Worm (Caenorhabditis elegans) whole organism, late embryonic: Measurements from ENCODE around the gene chat-1.
A peak's percentile ranks its signal among the peaks of the same experiment; 100 is the strongest.

Experiments
- C08G9.2 ChIP-seq: sonication (generic microtip); optimal IDR thresholded peaks from 2 replicates; lab custom pipeline; 2016; ENCODE audit warnings: mild to moderate bottlenecking, missing genetic modification characterization, moderate library complexity, missing compliant biosample characterization
- C38D4.7 ChIP-seq: fragments of 200-800 bp; sonication (Bioruptor generic); optimal IDR thresholded peaks from 2 replicates; lab custom pipeline; 2018; ENCODE audit warnings: mild to moderate bottlenecking, missing genetic modification characterization, moderate library complexity, missing compliant biosample characterization
- F13H6.1 ChIP-seq: sonication (generic microtip); optimal IDR thresholded peaks from 2 replicates; lab custom pipeline; 2016; ENCODE audit warnings: missing genetic modification characterization, missing compliant biosample characterization
- K09A11.1 ChIP-seq: sonication (generic microtip); optimal IDR thresholded peaks from 2 replicates; lab custom pipeline; 2017; ENCODE audit warnings: antibody characterized with exemption, mild to moderate bottlenecking, missing genetic modification characterization, missing compliant biosample characterization; ENCODE audit not compliant: insufficient read depth
- ahr-1 ChIP-seq: sonication (generic microtip); optimal IDR thresholded peaks from 2 replicates; lab custom pipeline; 2016; ENCODE audit warnings: missing genetic modification characterization, missing compliant biosample characterization
- ceh-14 ChIP-seq: sonication (generic microtip); optimal IDR thresholded peaks from 2 replicates; lab custom pipeline; 2016; ENCODE audit warnings: missing genotype, missing genetic modification characterization, missing compliant biosample characterization
- ceh-18 ChIP-seq: sonication (generic microtip); optimal IDR thresholded peaks from 2 replicates; lab custom pipeline; 2016; ENCODE audit warnings: missing genetic modification characterization, missing compliant biosample characterization
- ceh-2 ChIP-seq: sonication (generic microtip); optimal IDR thresholded peaks from 2 replicates; lab custom pipeline; 2016; ENCODE audit warnings: missing genotype, missing genetic modification characterization, missing compliant biosample characterization
- ceh-22 ChIP-seq: sonication (generic microtip); optimal IDR thresholded peaks from 2 replicates; lab custom pipeline; 2017; ENCODE audit warnings: missing biosample characterization, missing genetic modification characterization
- ceh-24 ChIP-seq: sonication (generic microtip); optimal IDR thresholded peaks from 2 replicates; lab custom pipeline; 2016; ENCODE audit warnings: mild to moderate bottlenecking, missing genetic modification characterization, missing compliant biosample characterization
- ceh-30 ChIP-seq: fragments of 150-350 bp; optimal IDR thresholded peaks from 2 replicates; lab custom pipeline; 2014; ENCODE audit warnings: missing biosample characterization, missing genetic modification characterization
- ceh-31 ChIP-seq: sonication (generic microtip); optimal IDR thresholded peaks from 2 replicates; lab custom pipeline; 2016; ENCODE audit warnings: missing genetic modification characterization, missing compliant biosample characterization
- ceh-34 ChIP-seq: sonication (generic microtip); optimal IDR thresholded peaks from 2 replicates; lab custom pipeline; 2016; ENCODE audit warnings: mild to moderate bottlenecking, missing genetic modification characterization, missing compliant biosample characterization
- ceh-45 ChIP-seq: fragments of 200-800 bp; sonication (Bioruptor generic); IDR thresholded peaks from 2 replicates; pipeline ENCODE4 v1.3.6; 2022; ENCODE audit warnings: missing genetic modification reagents, missing genetic modification characterization, missing compliant biosample characterization
- ceh-48 ChIP-seq: sonication (generic microtip); optimal IDR thresholded peaks from 2 replicates; lab custom pipeline; 2016; ENCODE audit warnings: missing genetic modification characterization, inconsistent platforms, missing compliant biosample characterization
- ceh-9 ChIP-seq: sonication (generic microtip); optimal IDR thresholded peaks from 2 replicates; lab custom pipeline; 2016; ENCODE audit warnings: mild to moderate bottlenecking, missing genetic modification characterization, inconsistent platforms, missing compliant biosample characterization
- dmd-4 ChIP-seq: sonication (generic microtip); optimal IDR thresholded peaks from 2 replicates; lab custom pipeline; 2016; ENCODE audit warnings: borderline replicate concordance, missing genetic modification characterization, missing compliant biosample characterization
- eyg-1 ChIP-seq: sonication (generic microtip); optimal IDR thresholded peaks from 2 replicates; lab custom pipeline; 2016; ENCODE audit warnings: missing genotype, missing genetic modification characterization, missing compliant biosample characterization
- fax-1 ChIP-seq: sonication (generic microtip); optimal IDR thresholded peaks from 2 replicates; lab custom pipeline; 2016; ENCODE audit warnings: missing genotype, missing genetic modification characterization, missing compliant biosample characterization
- fkh-10 ChIP-seq: fragments of 150-350 bp; optimal IDR thresholded peaks from 2 replicates; lab custom pipeline; 2014; ENCODE audit warnings: missing biosample characterization, missing genetic modification reagents, missing genetic modification characterization
- fkh-6 ChIP-seq: sonication (generic microtip); optimal IDR thresholded peaks from 2 replicates; lab custom pipeline; 2016; ENCODE audit warnings: missing genetic modification characterization, missing compliant biosample characterization
- gmeb-2 ChIP-seq: sonication (generic microtip); optimal IDR thresholded peaks from 2 replicates; lab custom pipeline; 2016; ENCODE audit warnings: missing genetic modification characterization, inconsistent platforms, missing compliant biosample characterization
- hlh-15 ChIP-seq: sonication (generic microtip); optimal IDR thresholded peaks from 2 replicates; lab custom pipeline; 2016; ENCODE audit warnings: missing genetic modification characterization, missing compliant biosample characterization
- hlh-30 ChIP-seq: sonication (generic microtip); optimal IDR thresholded peaks from 2 replicates; lab custom pipeline; 2017; ENCODE audit warnings: antibody characterized with exemption, missing genetic modification characterization, missing compliant biosample characterization; ENCODE audit not compliant: insufficient read depth
- hlh-6 ChIP-seq: sonication (generic microtip); optimal IDR thresholded peaks from 2 replicates; lab custom pipeline; 2016; ENCODE audit warnings: missing genotype, missing genetic modification characterization, missing compliant biosample characterization
- lim-6 ChIP-seq: sonication (generic microtip); optimal IDR thresholded peaks from 2 replicates; lab custom pipeline; 2016; ENCODE audit warnings: missing genetic modification characterization, missing compliant biosample characterization
- lin-11 ChIP-seq: fragments of 200-800 bp; sonication (Bioruptor generic); optimal IDR thresholded peaks from 2 replicates; lab custom pipeline; 2018; ENCODE audit warnings: mild to moderate bottlenecking, missing genetic modification characterization, missing compliant biosample characterization
- madf-2 ChIP-seq: sonication (generic microtip); optimal IDR thresholded peaks from 2 replicates; lab custom pipeline; 2017; ENCODE audit warnings: missing genetic modification characterization, missing compliant biosample characterization
- mec-3 ChIP-seq: sonication (generic microtip); optimal IDR thresholded peaks from 2 replicates; lab custom pipeline; 2016; ENCODE audit warnings: borderline replicate concordance, missing genetic modification characterization, missing compliant biosample characterization
- nfya-1 ChIP-seq: sonication (generic microtip); optimal IDR thresholded peaks from 2 replicates; lab custom pipeline; 2017; ENCODE audit warnings: missing genetic modification characterization, mild to moderate bottlenecking, missing compliant biosample characterization, antibody characterized with exemption, moderate library complexity
- nhr-11 ChIP-seq: fragments of 150-350 bp; optimal IDR thresholded peaks from 2 replicates; lab custom pipeline; 2014; ENCODE audit warnings: missing biosample characterization, missing genetic modification characterization
- nhr-232 ChIP-seq: sonication (generic microtip); optimal IDR thresholded peaks from 2 replicates; lab custom pipeline; 2016; ENCODE audit warnings: missing genetic modification characterization, missing compliant biosample characterization
- npax-4 ChIP-seq: sonication (generic microtip); optimal IDR thresholded peaks from 2 replicates; lab custom pipeline; 2016; ENCODE audit warnings: missing genetic modification characterization, missing compliant biosample characterization
- odd-2 ChIP-seq: sonication (generic microtip); optimal IDR thresholded peaks from 2 replicates; lab custom pipeline; 2017; ENCODE audit warnings: antibody characterized with exemption, mild to moderate bottlenecking, missing genetic modification characterization, missing compliant biosample characterization
- pag-3 ChIP-seq: sonication (generic microtip); optimal IDR thresholded peaks from 2 replicates; lab custom pipeline; 2016; ENCODE audit warnings: missing compliant biosample characterization, missing genetic modification characterization, borderline replicate concordance
- pax-1 ChIP-seq: fragments of 150-350 bp; optimal IDR thresholded peaks from 2 replicates; lab custom pipeline; 2014; ENCODE audit warnings: missing biosample characterization, missing genetic modification characterization
- pha-2 ChIP-seq: sonication (generic microtip); optimal IDR thresholded peaks from 2 replicates; lab custom pipeline; 2017; ENCODE audit warnings: mild to moderate bottlenecking, missing genetic modification characterization, missing compliant biosample characterization
- pha-4 ChIP-seq: fragments of 150-350 bp; optimal IDR thresholded peaks from 2 replicates; lab custom pipeline; 2018; ENCODE audit warnings: missing biosample characterization, missing genetic modification reagents, missing genetic modification characterization
- pqm-1 ChIP-seq: sonication (generic microtip); optimal IDR thresholded peaks from 2 replicates; lab custom pipeline; 2016; ENCODE audit warnings: missing genetic modification characterization, missing compliant biosample characterization
- ref-2 ChIP-seq: sonication (generic microtip); optimal IDR thresholded peaks from 2 replicates; lab custom pipeline; 2016; ENCODE audit warnings: missing genetic modification characterization, missing compliant biosample characterization
- sdc-2 ChIP-seq: sonication (generic microtip); optimal IDR thresholded peaks from 2 replicates; lab custom pipeline; 2016; ENCODE audit warnings: missing genotype, missing genetic modification characterization, missing compliant biosample characterization
- sox-2 ChIP-seq: fragments of 200-800 bp; sonication (Bioruptor generic); IDR thresholded peaks from 2 replicates; pipeline ENCODE4 v1.3.6; 2022; ENCODE audit warnings: missing genetic modification reagents, missing genetic modification characterization, missing compliant biosample characterization
- sox-4 ChIP-seq: sonication (generic microtip); optimal IDR thresholded peaks from 2 replicates; lab custom pipeline; 2017; ENCODE audit warnings: mild to moderate bottlenecking, missing genetic modification characterization, inconsistent platforms, missing compliant biosample characterization
- syd-9 ChIP-seq: sonication (generic microtip); optimal IDR thresholded peaks from 2 replicates; lab custom pipeline; 2016; ENCODE audit warnings: mild to moderate bottlenecking, missing genetic modification characterization, moderate library complexity, missing compliant biosample characterization
- tbx-2 ChIP-seq: sonication (generic microtip); optimal IDR thresholded peaks from 2 replicates; lab custom pipeline; 2016; ENCODE audit warnings: missing genetic modification characterization, missing compliant biosample characterization
- ttx-3 ChIP-seq: sonication (generic microtip); optimal IDR thresholded peaks from 2 replicates; lab custom pipeline; 2016; ENCODE audit warnings: missing genetic modification reagents, missing genetic modification characterization, missing compliant biosample characterization
- unc-42 ChIP-seq: sonication (generic microtip); optimal IDR thresholded peaks from 2 replicates; lab custom pipeline; 2016; ENCODE audit warnings: missing genotype, missing genetic modification characterization, missing compliant biosample characterization
- unc-55 ChIP-seq: sonication (generic microtip); optimal IDR thresholded peaks from 2 replicates; lab custom pipeline; 2017; ENCODE audit warnings: missing biosample characterization, missing genetic modification reagents, missing genetic modification characterization
- unc-86 ChIP-seq: sonication (generic microtip); optimal IDR thresholded peaks from 2 replicates; lab custom pipeline; 2016; ENCODE audit warnings: missing genetic modification characterization, missing compliant biosample characterization
- zip-5 ChIP-seq: sonication (generic microtip); optimal IDR thresholded peaks from 2 replicates; lab custom pipeline; 2016; ENCODE audit warnings: missing genetic modification characterization, missing compliant biosample characterization
- ztf-16 ChIP-seq: sonication (generic microtip); optimal IDR thresholded peaks from 2 replicates; lab custom pipeline; 2017; ENCODE audit warnings: missing genetic modification characterization, missing compliant biosample characterization

Gene chat-1

DNA sequence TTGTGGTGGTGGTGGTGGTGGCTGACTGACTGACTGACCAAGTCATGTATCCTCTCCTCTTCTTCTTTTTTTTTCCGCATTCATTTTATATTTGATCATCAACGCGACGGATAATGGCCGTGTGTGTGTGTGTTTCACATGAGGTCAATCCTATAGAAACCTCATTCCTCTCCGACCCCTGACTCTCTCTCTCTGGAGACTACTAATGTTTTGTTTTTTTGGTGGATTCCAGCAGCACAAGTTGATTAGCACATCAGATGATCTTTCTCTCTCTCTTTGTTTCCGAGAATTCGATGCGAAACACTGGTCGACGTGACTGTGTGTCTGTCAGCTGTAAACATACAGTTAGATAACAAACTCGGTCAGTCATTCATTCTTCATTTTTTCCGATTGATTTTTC is 42.0 kb upstream of the chat-1 start, which contains the start of gene Y24D9A.7:
TSS of gene Y24D9A.7 (minus strand) at position 46 of the 400 bp plus-strand sequence.
- TF ChIP-seq ceh-2 (tag; lab: Kevin White, UChicago) (no peak), ref-2 (tag; lab: Kevin White, UChicago) (peak; percentile 1), eyg-1 (tag; lab: Kevin White, UChicago) (no peak)
- TF ChIP-seq, all 69 proteins: peak for 1

DNA sequence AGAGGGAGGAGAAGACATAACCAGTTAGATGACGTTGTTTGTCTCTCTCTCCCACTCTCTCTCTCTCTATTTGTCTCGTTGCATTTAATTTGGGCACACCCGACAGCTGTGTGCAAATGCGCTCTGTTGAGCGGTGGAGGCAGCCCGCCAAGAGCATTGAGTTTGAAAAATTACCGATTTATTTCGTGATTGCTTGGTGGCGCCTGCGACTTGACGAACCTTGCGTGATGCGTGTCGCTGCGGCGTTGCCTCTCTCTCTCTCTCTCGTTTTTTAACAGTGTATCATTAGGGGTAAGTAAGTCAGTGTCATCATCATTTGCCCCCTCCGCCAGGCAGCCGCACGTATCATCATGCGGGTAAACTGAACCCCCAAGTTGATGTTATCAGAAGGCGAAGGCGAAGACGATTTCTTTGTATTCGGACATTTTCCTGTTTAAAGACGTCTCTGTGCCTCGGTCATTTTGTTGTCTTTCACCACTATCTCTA is 41.0 kb upstream of the chat-1 start:
- TF ChIP-seq syd-9 (tag; lab: Kevin White, UChicago) (no peak), ref-2 (tag; lab: Kevin White, UChicago) (peak; percentile 62), unc-42 (tag; lab: Kevin White, UChicago) (peak; percentile 90), ceh-48 (no peak), ceh-9 (tag; lab: Kevin White, UChicago) (no peak), C08G9.2 (tag; lab: Kevin White, UChicago) (no peak), sox-2 (GFP tag; lab: Robert Waterston, UW) (no peak), ceh-18 (tag; lab: Kevin White, UChicago) (peak; percentile 62), lin-11 (tag; lab: Kevin White, UChicago) (no peak), C38D4.7 (no peak), nhr-11 (tag; lab: Kevin White, UChicago) (no peak), ztf-16 (tag; lab: Kevin White, UChicago) (no peak), pag-3 (tag; lab: Kevin White, UChicago) (no peak), dmd-4 (no peak), F13H6.1 (no peak), nhr-232 (tag; lab: Kevin White, UChicago) (no peak), mec-3 (no peak), fax-1 (tag; lab: Kevin White, UChicago) (no peak), pha-4 (tag; lab: Kevin White, UChicago) (no peak), madf-2 (tag; lab: Kevin White, UChicago) (no peak), ceh-45 (GFP tag; lab: Robert Waterston, UW) (no peak), zip-5 (tag; lab: Kevin White, UChicago) (no peak), hlh-6 (no peak), K09A11.1 (tag; lab: Kevin White, UChicago) (peak; percentile 6), unc-55 (GFP tag; lab: Kevin White, UChicago) (no peak), tbx-2 (tag; lab: Kevin White, UChicago) (peak; percentile 68), pax-1 (tag; lab: Kevin White, UChicago) (no peak), pqm-1 (tag; lab: Kevin White, UChicago) (no peak), npax-4 (tag; lab: Kevin White, UChicago) (no peak), ceh-24 (tag; lab: Kevin White, UChicago) (no peak), odd-2 (no peak), fkh-10 (GFP tag; lab: Kevin White, UChicago) (no peak), sox-4 (no peak), sdc-2 (tag; lab: Kevin White, UChicago) (no peak), lim-6 (tag; lab: Kevin White, UChicago) (no peak), gmeb-2 (no peak), ceh-30 (tag; lab: Kevin White, UChicago) (no peak), ttx-3 (tag; lab: Kevin White, UChicago) (no peak), hlh-15 (tag; lab: Kevin White, UChicago) (no peak), ceh-22 (tag; lab: Kevin White, UChicago) (no peak), fkh-6 (tag; lab: Kevin White, UChicago) (peak; percentile 30), ahr-1 (tag; lab: Kevin White, UChicago) (no peak), ceh-34 (tag; lab: Kevin White, UChicago) (peak; percentile 59), pha-2 (tag; lab: Kevin White, UChicago) (no peak), nfya-1 (tag; lab: Kevin White, UChicago) (peak; percentile 33), unc-86 (tag; lab: Kevin White, UChicago) (no peak), hlh-30 (tag; lab: Kevin White, UChicago) (no peak), ceh-2 (tag; lab: Kevin White, UChicago) (peak; percentile 44), ceh-14 (tag; lab: Kevin White, UChicago) (peak; percentile 45), ceh-31 (tag; lab: Kevin White, UChicago) (peak; percentile 69)
